2 fruit fly cellular contexts compared by ENCODE assay signal in the genomic region with DNA sequence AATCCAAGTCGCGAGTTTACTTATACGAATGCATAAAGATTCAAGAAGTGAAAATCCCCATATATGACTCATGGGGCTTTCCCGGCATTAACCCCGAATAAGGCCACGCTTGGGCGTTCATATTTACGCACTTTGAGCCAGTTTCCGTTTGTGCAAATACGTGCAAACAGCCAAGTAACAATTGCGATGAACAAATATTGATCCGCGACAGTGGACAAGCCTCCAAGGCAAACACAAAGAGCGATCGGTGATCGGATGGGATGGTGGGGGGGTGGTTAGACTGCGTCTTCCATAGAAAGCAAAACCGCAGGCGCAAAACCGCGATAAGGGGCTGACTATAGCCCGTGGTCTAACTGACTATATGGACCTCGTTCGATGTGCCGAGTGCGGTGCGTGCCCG.
A peak's percentile ranks its signal among the peaks of the same experiment; 100 is the strongest.
TF ChIP-seq lines count a peak whose summit lies in the region.

No protein-coding gene starts in this region.

TF ChIP-seq in whole organism, embryonic, 481 proteins besides CTCF, POLR2A, EP300 and RAD21 (continued from another document and continues in another):
- TF ChIP-seq cg (GFP tag; optimal IDR thresholded peaks at IDR 0.05; lab: Kevin White, UChicago): no peak
- TF ChIP-seq dysf (GFP tag; IDR thresholded peaks at IDR 0.05; lab: Robert Waterston, UW): no peak
- TF ChIP-seq CG9437 (GFP tag; optimal IDR thresholded peaks at IDR 0.05; lab: Kevin White, UChicago): no peak
- no peak for TF ChIP-seq H2.0 (GFP tag; IDR thresholded peaks at IDR 0.05; lab: Robert Waterston, UW)
- no peak for TF ChIP-seq shn (GFP tag; optimal IDR thresholded peaks at IDR 0.05; lab: Kevin White, UChicago)
- TF ChIP-seq unpg (GFP tag; optimal IDR thresholded peaks at IDR 0.05; lab: Kevin White, UChicago): peak; percentile 10
- TF ChIP-seq ato (GFP tag; IDR thresholded peaks at IDR 0.05; lab: Robert Waterston, UW; ENCODE audit: partially characterized antibody): no peak
- TF ChIP-seq Bdp1 (GFP tag; optimal IDR thresholded peaks at IDR 0.05; lab: Kevin White, UChicago): no peak
- TF ChIP-seq CG12299 (tag; optimal IDR thresholded peaks at IDR 0.05; lab: Kevin White, UChicago): no peak
- TF ChIP-seq CG2712 (tag; optimal IDR thresholded peaks at IDR 0.05; lab: Kevin White, UChicago): no peak
- TF ChIP-seq CG17328 (GFP tag; IDR thresholded peaks at IDR 0.05; lab: Robert Waterston, UW): 0 out of 2 replicates have a peak, but pooled peaks have one; percentile 32
- peak; percentile 6 for TF ChIP-seq gem (tag; optimal IDR thresholded peaks at IDR 0.05; lab: Kevin White, UChicago)
- no peak for TF ChIP-seq oc (tag; optimal IDR thresholded peaks at IDR 0.05; lab: Kevin White, UChicago)
- no peak for TF ChIP-seq her (GFP tag; optimal IDR thresholded peaks at IDR 0.05; lab: Kevin White, UChicago)
- TF ChIP-seq CG42726 (GFP tag; IDR thresholded peaks at IDR 0.05; lab: Robert Waterston, UW; ENCODE audit: partially characterized antibody): no peak
- TF ChIP-seq CG4360 (GFP tag; IDR thresholded peaks at IDR 0.05; lab: Robert Waterston, UW): no peak
- no peak for TF ChIP-seq Ssrp (tag; optimal IDR thresholded peaks at IDR 0.05; lab: Kevin White, UChicago)
- TF ChIP-seq CG12942 (GFP tag; optimal IDR thresholded peaks at IDR 0.05; lab: Kevin White, UChicago): peak; percentile 14
- TF ChIP-seq GATAe (GFP tag; conservative IDR thresholded peaks at IDR 0.05; lab: Robert Waterston, UW): no peak
- TF ChIP-seq CHES-1-like (GFP tag; optimal IDR thresholded peaks at IDR 0.05; lab: Kevin White, UChicago): no peak
- no peak for TF ChIP-seq usp (GFP tag; optimal IDR thresholded peaks at IDR 0.05; lab: Kevin White, UChicago)
- TF ChIP-seq Ada2b (GFP tag; IDR thresholded peaks at IDR 0.05; lab: Robert Waterston, UW): no peak
- TF ChIP-seq hbn (GFP tag; IDR thresholded peaks at IDR 0.05; lab: Robert Waterston, UW; ENCODE audit: partially characterized antibody): no peak
- no peak for TF ChIP-seq CG10431 (GFP tag; optimal IDR thresholded peaks at IDR 0.05; lab: Kevin White, UChicago)
- peak; percentile 27 for TF ChIP-seq CG11504 (tag; optimal IDR thresholded peaks at IDR 0.05; lab: Kevin White, UChicago)
- TF ChIP-seq CG6654 (GFP tag; optimal IDR thresholded peaks at IDR 0.05; lab: Kevin White, UChicago): no peak
- no peak for TF ChIP-seq CG9932 (GFP tag; IDR thresholded peaks at IDR 0.05; lab: Robert Waterston, UW)
- no peak; the same call in 1 of the 2 replicates for TF ChIP-seq Rfx (GFP tag; IDR thresholded peaks at IDR 0.05; lab: Robert Waterston, UW)
- no peak for TF ChIP-seq CG14860 (GFP tag; IDR thresholded peaks at IDR 0.05; lab: Robert Waterston, UW; ENCODE audit: partially characterized antibody)
- TF ChIP-seq z (GFP tag; IDR thresholded peaks at IDR 0.05; lab: Robert Waterston, UW): no peak
- no peak for TF ChIP-seq sima (GFP tag; optimal IDR thresholded peaks at IDR 0.05; lab: Kevin White, UChicago)
- no peak for TF ChIP-seq lmd (GFP tag; IDR thresholded peaks at IDR 0.05; lab: Robert Waterston, UW)
- no peak for TF ChIP-seq sd (tag; optimal IDR thresholded peaks at IDR 0.05; lab: Kevin White, UChicago)
- TF ChIP-seq wdn (GFP tag; IDR thresholded peaks at IDR 0.05; lab: Robert Waterston, UW): no peak
- TF ChIP-seq Atf3 (GFP tag; optimal IDR thresholded peaks at IDR 0.05; lab: Kevin White, UChicago): peak; percentile 0
- TF ChIP-seq lola (GFP tag; optimal IDR thresholded peaks at IDR 0.05; lab: Kevin White, UChicago): no peak
- no peak for TF ChIP-seq corto (GFP tag; optimal IDR thresholded peaks at IDR 0.05; lab: Kevin White, UChicago)
- no peak for TF ChIP-seq CG3163 (GFP tag; optimal IDR thresholded peaks at IDR 0.05; lab: Kevin White, UChicago)
- TF ChIP-seq Hr3 (GFP tag; optimal IDR thresholded peaks at IDR 0.05; lab: Kevin White, UChicago): no peak
- TF ChIP-seq Bteb2 (GFP tag; optimal IDR thresholded peaks at IDR 0.05; lab: Kevin White, UChicago): no peak
- TF ChIP-seq Poxn (GFP tag; IDR thresholded peaks at IDR 0.05; lab: Robert Waterston, UW): no peak
- TF ChIP-seq btn (GFP tag; optimal IDR thresholded peaks at IDR 0.05; lab: Kevin White, UChicago): no peak
- peak; percentile 68 for TF ChIP-seq CG1792 (GFP tag; optimal IDR thresholded peaks at IDR 0.05; lab: Kevin White, UChicago)
- no peak for TF ChIP-seq gcm (GFP tag; optimal IDR thresholded peaks at IDR 0.05; lab: Kevin White, UChicago)
- TF ChIP-seq HHEX (GFP tag; optimal IDR thresholded peaks at IDR 0.05; lab: Kevin White, UChicago): peak; percentile 22
- TF ChIP-seq wor (GFP tag; IDR thresholded peaks at IDR 0.05; lab: Robert Waterston, UW): no peak
- TF ChIP-seq CG4707 (GFP tag; optimal IDR thresholded peaks at IDR 0.05; lab: Kevin White, UChicago): no peak
- no peak for TF ChIP-seq Trl (optimal IDR thresholded peaks at IDR 0.05; lab: Kevin White, UChicago)
- peak; percentile 12 for TF ChIP-seq Trl (GFP tag; optimal IDR thresholded peaks at IDR 0.05; lab: Kevin White, UChicago)
- no peak for TF ChIP-seq ap (GFP tag; IDR thresholded peaks at IDR 0.05; lab: Robert Waterston, UW)
- TF ChIP-seq CG18476 (GFP tag; optimal IDR thresholded peaks at IDR 0.05; lab: Kevin White, UChicago): no peak
- no peak for TF ChIP-seq gce (GFP tag; IDR thresholded peaks at IDR 0.05; lab: Robert Waterston, UW)
- TF ChIP-seq pfk (GFP tag; optimal IDR thresholded peaks at IDR 0.05; lab: Kevin White, UChicago): no peak
- TF ChIP-seq CG14441 (GFP tag; IDR thresholded peaks at IDR 0.05; lab: Robert Waterston, UW): no peak; the same call in 1 of the 2 replicates
- TF ChIP-seq Myb (GFP tag; optimal IDR thresholded peaks at IDR 0.05; lab: Kevin White, UChicago): no peak
- TF ChIP-seq HLHmδ (GFP tag; optimal IDR thresholded peaks at IDR 0.05; lab: Kevin White, UChicago): no peak
- TF ChIP-seq CG31224 (GFP tag; IDR thresholded peaks at IDR 0.05; lab: Robert Waterston, UW): no peak
- no peak for TF ChIP-seq yki (optimal IDR thresholded peaks at IDR 0.05; lab: Kevin White, UChicago)
- TF ChIP-seq luna (GFP tag; optimal IDR thresholded peaks at IDR 0.05; lab: Kevin White, UChicago): no peak
- no peak for TF ChIP-seq Dip2 (GFP tag; IDR thresholded peaks at IDR 0.05; lab: Robert Waterston, UW)
- no peak for TF ChIP-seq CG11723 (GFP tag; optimal IDR thresholded peaks at IDR 0.05; lab: Kevin White, UChicago)
- TF ChIP-seq Ravus (GFP tag; IDR thresholded peaks at IDR 0.05; lab: Robert Waterston, UW): no peak
- no peak for TF ChIP-seq Nf-YC (tag; optimal IDR thresholded peaks at IDR 0.05; lab: Kevin White, UChicago)
- no peak for TF ChIP-seq eyg (GFP tag; optimal IDR thresholded peaks at IDR 0.05; lab: Kevin White, UChicago)
- no peak for TF ChIP-seq amos (GFP tag; IDR thresholded peaks at IDR 0.05; lab: Robert Waterston, UW; ENCODE audit: partially characterized antibody)
- TF ChIP-seq pros (GFP tag; optimal IDR thresholded peaks at IDR 0.05; lab: Kevin White, UChicago): no peak

TF ChIP-seq in whole organism, prepupa, 60 proteins besides CTCF, POLR2A, EP300 and RAD21 (continued from another document):
- TF ChIP-seq Ets96B (tag; optimal IDR thresholded peaks at IDR 0.05; lab: Kevin White, UChicago): no peak
- peak; percentile 19 for TF ChIP-seq CG11762 (GFP tag; optimal IDR thresholded peaks at IDR 0.05; lab: Kevin White, UChicago; ENCODE audit: insufficient read depth)
- peak; percentile 17 for TF ChIP-seq CG6854 (GFP tag; optimal IDR thresholded peaks at IDR 0.05; lab: Kevin White, UChicago)
- peak; percentile 14 for TF ChIP-seq net (GFP tag; optimal IDR thresholded peaks at IDR 0.05; lab: Kevin White, UChicago)
- no peak for TF ChIP-seq Smox (GFP tag; optimal IDR thresholded peaks at IDR 0.05; lab: Kevin White, UChicago)
- TF ChIP-seq CG6808 (GFP tag; optimal IDR thresholded peaks at IDR 0.05; lab: Kevin White, UChicago): peak; percentile 65
- TF ChIP-seq CG6792 (GFP tag; optimal IDR thresholded peaks at IDR 0.05; lab: Kevin White, UChicago): peak; percentile 0
- TF ChIP-seq salr (GFP tag; optimal IDR thresholded peaks at IDR 0.05; lab: Kevin White, UChicago): peak in 1 of 2 experiments; percentile 45
- no peak for TF ChIP-seq Hr4 (GFP tag; optimal IDR thresholded peaks at IDR 0.05; lab: Kevin White, UChicago)
- TF ChIP-seq spab (GFP tag; optimal IDR thresholded peaks at IDR 0.05; lab: Kevin White, UChicago): peak; percentile 39
- TF ChIP-seq CG6276 (GFP tag; optimal IDR thresholded peaks at IDR 0.05; lab: Kevin White, UChicago): no peak
- TF ChIP-seq CG10669 (GFP tag; optimal IDR thresholded peaks at IDR 0.05; lab: Kevin White, UChicago): peak; percentile 35
- no peak for TF ChIP-seq cyc (GFP tag; optimal IDR thresholded peaks at IDR 0.05; lab: Kevin White, UChicago)
- no peak for TF ChIP-seq CG15336 (GFP tag; IDR thresholded peaks at IDR 0.05; lab: Robert Waterston, UW)
- TF ChIP-seq Sox15 (GFP tag; optimal IDR thresholded peaks at IDR 0.05; lab: Kevin White, UChicago): no peak
- TF ChIP-seq CG1621 (tag; optimal IDR thresholded peaks at IDR 0.05; lab: Kevin White, UChicago): peak; percentile 56
- TF ChIP-seq CG9139 (GFP tag; optimal IDR thresholded peaks at IDR 0.05; lab: Kevin White, UChicago): peak; percentile 72
- TF ChIP-seq CG10631 (GFP tag; optimal IDR thresholded peaks at IDR 0.05; lab: Kevin White, UChicago): peak; percentile 18
- TF ChIP-seq fd85E (GFP tag; optimal IDR thresholded peaks at IDR 0.05; lab: Kevin White, UChicago): no peak
- TF ChIP-seq CG32006 (GFP tag; optimal IDR thresholded peaks at IDR 0.05; lab: Kevin White, UChicago): no peak
- peak; percentile 25; the same call in 1 of the 2 replicates for TF ChIP-seq Gug (GFP tag; IDR thresholded peaks at IDR 0.05; lab: Robert Waterston, UW)
- no peak; the same call in 1 of the 2 replicates for TF ChIP-seq CG11294 (GFP tag; IDR thresholded peaks at IDR 0.05; lab: Robert Waterston, UW)
- no peak for TF ChIP-seq topi (GFP tag; optimal IDR thresholded peaks at IDR 0.05; lab: Kevin White, UChicago)
- peak; percentile 10 for TF ChIP-seq fd59A (GFP tag; optimal IDR thresholded peaks at IDR 0.05; lab: Kevin White, UChicago)
- TF ChIP-seq dac (GFP tag; optimal IDR thresholded peaks at IDR 0.05; lab: Kevin White, UChicago): no peak
- TF ChIP-seq OdsH (GFP tag; optimal IDR thresholded peaks at IDR 0.05; lab: Kevin White, UChicago): no peak
- TF ChIP-seq CG4318 (GFP tag; optimal IDR thresholded peaks at IDR 0.05; lab: Kevin White, UChicago): no peak
- no peak for TF ChIP-seq Eip93F (GFP tag; optimal IDR thresholded peaks at IDR 0.05; lab: Kevin White, UChicago)
- TF ChIP-seq svp (GFP tag; lab: Kevin White, UChicago): no peak
- no peak for TF ChIP-seq achi (GFP tag; optimal IDR thresholded peaks at IDR 0.05; lab: Kevin White, UChicago)
- TF ChIP-seq CG7368 (GFP tag; optimal IDR thresholded peaks at IDR 0.05; lab: Kevin White, UChicago): no peak
- no peak for TF ChIP-seq Met (GFP tag; optimal IDR thresholded peaks at IDR 0.05; lab: Kevin White, UChicago)
- no peak for TF ChIP-seq esn (GFP tag; optimal IDR thresholded peaks at IDR 0.05; lab: Kevin White, UChicago)
- TF ChIP-seq CG8632 (GFP tag; optimal IDR thresholded peaks at IDR 0.05; lab: Kevin White, UChicago): peak; percentile 44
- TF ChIP-seq CG3919 (GFP tag; optimal IDR thresholded peaks at IDR 0.05; lab: Kevin White, UChicago): no peak
- no peak for TF ChIP-seq dsx (GFP tag; optimal IDR thresholded peaks at IDR 0.05; lab: Kevin White, UChicago; ENCODE audit: poor library complexity, severe bottlenecking)
- TF ChIP-seq Hr38 (GFP tag; optimal IDR thresholded peaks at IDR 0.05; lab: Kevin White, UChicago): peak; percentile 54
